Worm (Caenorhabditis elegans) whole organism, young adult: Measurements from ENCODE around the gene K12H6.10.
"Not testable (repeated sequence)": the region's sequence is repeated elsewhere in the genome, so short reads cannot be mapped to it uniquely, and the experiment has no call there.

Source experiments
- F23B12.7 ChIP-seq: sonication (generic microtip); optimal IDR thresholded peaks from 2 replicates; lab custom pipeline; 2017; ENCODE audit warnings: missing genetic modification characterization, mild to moderate bottlenecking, missing compliant biosample characterization, antibody characterized with exemption, moderate library complexity; ENCODE audit not compliant: insufficient read depth
- bed-2 ChIP-seq: fragments of 200-800 bp; sonication (Bioruptor generic); IDR thresholded peaks from 2 replicates; pipeline ENCODE4 v1.3.6; 2022; ENCODE audit warnings: missing genetic modification reagents, missing genetic modification characterization, missing compliant biosample characterization
- egl-44 ChIP-seq: fragments of 200-800 bp; sonication (Bioruptor generic); IDR thresholded peaks from 2 replicates; pipeline ENCODE4 v1.3.6; 2022; ENCODE audit warnings: missing genetic modification reagents, missing genetic modification characterization, missing compliant biosample characterization
- ekl-4 ChIP-seq: fragments of 200-800 bp; sonication (Bioruptor generic); IDR thresholded peaks from 2 replicates; pipeline ENCODE4 v1.3.6; 2022; ENCODE audit warnings: missing genetic modification reagents, missing genetic modification characterization, missing compliant biosample characterization
- lin-26 ChIP-seq: fragments of 200-800 bp; sonication (Bioruptor generic); IDR thresholded peaks from 2 replicates; pipeline ENCODE4 v1.3.6; 2022; ENCODE audit warnings: missing genetic modification reagents, missing genetic modification characterization, missing compliant biosample characterization
- lsl-1 ChIP-seq: fragments of 200-800 bp; sonication (Bioruptor generic); optimal IDR thresholded peaks from 2 replicates; lab custom pipeline; 2018; ENCODE audit warnings: mild to moderate bottlenecking, missing genetic modification characterization, moderate library complexity, missing compliant biosample characterization
- madf-8 ChIP-seq: fragments of 200-800 bp; sonication (Bioruptor generic); conservative IDR thresholded peaks from 2 replicates; pipeline ENCODE4 v1.3.6; 2022; ENCODE audit warnings: missing genetic modification reagents, missing genetic modification characterization, missing compliant biosample characterization
- pha-4 ChIP-seq: fragments of 150-350 bp; sonication (generic microtip); optimal IDR thresholded peaks from 2 replicates; lab custom pipeline; 2014; ENCODE audit warnings: missing biosample characterization, missing genetic modification reagents, missing genetic modification characterization
- rpc-1 ChIP-seq, 2 experiments: fragments of 150-350 bp in 1 of 2; sonication (generic microtip) in 1 of 2; optimal IDR thresholded peaks; 2 replicates each; lab custom pipeline; 2014 to 2018; ENCODE audit warnings: missing biosample characterization in 1 of 2, missing genetic modification characterization in 1 of 2, missing genetic modification reagents in 1 of 2, missing genotype in 1 of 2
- ztf-28 ChIP-seq: fragments of 200-800 bp; sonication (Bioruptor generic); IDR thresholded peaks from 2 replicates; pipeline ENCODE4 v1.3.6; 2022; ENCODE audit warnings: missing genetic modification reagents, missing genetic modification characterization, missing compliant biosample characterization

DNA sequence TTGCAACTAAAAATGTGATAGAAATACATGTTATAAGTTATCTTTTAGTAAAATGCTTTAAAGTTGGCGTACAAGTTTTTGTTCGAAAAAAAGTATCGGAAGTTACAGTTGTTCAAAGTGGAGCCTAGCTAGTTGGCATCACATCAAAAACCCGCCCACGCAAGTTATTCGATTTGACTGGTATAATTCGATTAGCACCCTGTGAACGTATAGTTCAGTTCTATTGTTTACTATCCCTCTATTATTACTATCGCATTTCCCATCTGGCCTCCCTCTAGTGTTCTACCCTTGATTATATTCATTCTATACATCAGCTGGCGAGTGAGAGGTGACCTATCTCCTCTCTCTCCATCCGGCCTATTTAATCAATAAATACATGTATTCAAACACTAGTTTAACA lies 16.3 kb downstream of the K12H6.10 start, which contains the start of gene Y110A2AL.4:
- not testable (repeated sequence) for TF ChIP-seq ztf-28; F23B12.7 (tag; lab: Kevin White, UChicago); pha-4 (tag; lab: Kevin White, UChicago); lsl-1 (GFP tag; lab: Kevin White, UChicago); madf-8 (GFP tag; lab: Robert Waterston, UW); lin-26 (GFP tag; lab: Robert Waterston, UW); egl-44 (GFP tag; lab: Robert Waterston, UW); rpc-1 (optimal IDR thresholded peaks at IDR 0.05; lab: Kevin White, UChicago); rpc-1 (tag; optimal IDR thresholded peaks at IDR 0.05; lab: Kevin White, UChicago); bed-2 (GFP tag; lab: Robert Waterston, UW); ekl-4 (GFP tag; lab: Robert Waterston, UW)
